Worm (Caenorhabditis elegans) whole organism, L1 larva: ENCODE results near the gene Y32F6B.9.
A peak's percentile ranks its signal among the peaks of the same experiment; 100 is the strongest.

ENCODE experiments used
- aha-1 ChIP-seq: fragments of 150-350 bp; optimal IDR thresholded peaks from 2 replicates; lab custom pipeline; 2014; ENCODE audit warnings: missing biosample characterization, missing genetic modification characterization
- aly-2 ChIP-seq: fragments of 150-350 bp; optimal IDR thresholded peaks from 2 replicates; lab custom pipeline; 2014; ENCODE audit warnings: missing biosample characterization, missing genetic modification characterization
- ama-1 ChIP-seq: fragments of 150-350 bp; optimal IDR thresholded peaks from 2 replicates; lab custom pipeline; 2014
- ceh-63 ChIP-seq: fragments of 200-800 bp; sonication (Bioruptor generic); optimal IDR thresholded peaks from 2 replicates; lab custom pipeline; 2018; ENCODE audit warnings: mild to moderate bottlenecking, missing genetic modification characterization, missing compliant biosample characterization
- ceh-88 ChIP-seq: fragments of 200-800 bp; sonication (Bioruptor generic); IDR thresholded peaks from 2 replicates; pipeline ENCODE4 v1.3.6; 2022; ENCODE audit warnings: missing genetic modification characterization, missing compliant biosample characterization
- efl-3 ChIP-seq: fragments of 200-800 bp; sonication (Bioruptor generic); optimal IDR thresholded peaks from 2 replicates; lab custom pipeline; 2018; ENCODE audit warnings: mild to moderate bottlenecking, missing genetic modification characterization, missing compliant biosample characterization
- elt-2 ChIP-seq: sonication (generic microtip); optimal IDR thresholded peaks from 2 replicates; lab custom pipeline; 2016; ENCODE audit warnings: missing genetic modification characterization, mild to moderate bottlenecking, inconsistent platforms, missing compliant biosample characterization, missing genetic modification reagents
- fkh-10 ChIP-seq: sonication (generic microtip); optimal IDR thresholded peaks from 2 replicates; lab custom pipeline; 2017; ENCODE audit warnings: missing biosample characterization, missing genetic modification reagents, missing genetic modification characterization
- fkh-4 ChIP-seq: sonication (generic microtip); optimal IDR thresholded peaks from 2 replicates; lab custom pipeline; 2016; ENCODE audit warnings: missing compliant biosample characterization, missing genetic modification characterization, borderline replicate concordance
- fkh-8 ChIP-seq: sonication (generic microtip); optimal IDR thresholded peaks from 2 replicates; lab custom pipeline; 2016; ENCODE audit warnings: mild to moderate bottlenecking, missing genetic modification characterization, missing compliant biosample characterization
- grh-1 ChIP-seq: fragments of 200-800 bp; sonication (Bioruptor generic); IDR thresholded peaks from 2 replicates; pipeline ENCODE4 v1.3.6; 2022; ENCODE audit warnings: missing genetic modification reagents, missing genetic modification characterization, missing compliant biosample characterization
- hpl-2 ChIP-seq: fragments of 150-350 bp; optimal IDR thresholded peaks from 2 replicates; lab custom pipeline; 2014; ENCODE audit warnings: missing biosample characterization, missing genetic modification reagents, missing genetic modification characterization
- jun-1 ChIP-seq: fragments of 150-350 bp; optimal IDR thresholded peaks from 2 replicates; lab custom pipeline; 2014; ENCODE audit warnings: missing biosample characterization, missing genetic modification reagents, missing genetic modification characterization
- lin-13 ChIP-seq: fragments of 150-350 bp; optimal IDR thresholded peaks from 2 replicates; lab custom pipeline; 2014; ENCODE audit warnings: missing biosample characterization, missing genetic modification reagents, missing genetic modification characterization
- lin-15B ChIP-seq: fragments of 150-350 bp; sonication (generic microtip); optimal IDR thresholded peaks from 3 replicates; lab custom pipeline; 2014; ENCODE audit warnings: missing biosample characterization, missing genetic modification characterization
- lin-39 ChIP-seq: fragments of 150-350 bp; optimal IDR thresholded peaks from 2 replicates; lab custom pipeline; 2014; ENCODE audit warnings: missing biosample characterization, missing genetic modification reagents, missing genetic modification characterization
- lir-3 ChIP-seq: sonication (generic microtip); optimal IDR thresholded peaks from 2 replicates; lab custom pipeline; 2016; ENCODE audit warnings: mild to moderate bottlenecking, missing genetic modification characterization, moderate library complexity, missing compliant biosample characterization; ENCODE audit not compliant: poor library complexity
- mab-9 ChIP-seq: fragments of 200-800 bp; sonication (Bioruptor generic); IDR thresholded peaks from 2 replicates; pipeline ENCODE4 v1.3.6; 2022; ENCODE audit warnings: missing genetic modification reagents, missing genetic modification characterization, missing compliant biosample characterization
- mep-1 ChIP-seq: fragments of 150-350 bp; optimal IDR thresholded peaks from 2 replicates; lab custom pipeline; 2014; ENCODE audit warnings: missing biosample characterization, missing genetic modification characterization
- nhr-20 ChIP-seq: sonication (generic microtip); optimal IDR thresholded peaks from 2 replicates; lab custom pipeline; 2016; ENCODE audit warnings: mild to moderate bottlenecking, missing genetic modification characterization, missing compliant biosample characterization
- nhr-28 ChIP-seq: fragments of 150-350 bp; optimal IDR thresholded peaks from 2 replicates; lab custom pipeline; 2014; ENCODE audit warnings: missing biosample characterization, missing genetic modification characterization
- nhr-76 ChIP-seq: sonication (generic microtip); optimal IDR thresholded peaks from 2 replicates; lab custom pipeline; 2017; ENCODE audit warnings: missing biosample characterization, missing genetic modification characterization
- nhr-77 ChIP-seq: fragments of 150-350 bp; optimal IDR thresholded peaks from 2 replicates; lab custom pipeline; 2014; ENCODE audit warnings: missing biosample characterization, missing genetic modification characterization
- nhr-84 ChIP-seq: sonication (generic microtip); optimal IDR thresholded peaks from 2 replicates; lab custom pipeline; 2017; ENCODE audit warnings: missing biosample characterization, missing genetic modification characterization
- nhr-90 ChIP-seq: sonication (generic microtip); optimal IDR thresholded peaks from 2 replicates; lab custom pipeline; 2016; ENCODE audit warnings: mild to moderate bottlenecking, missing genetic modification characterization, missing compliant biosample characterization; ENCODE audit not compliant: poor library complexity
- pag-3 ChIP-seq: sonication (generic microtip); optimal IDR thresholded peaks from 2 replicates; lab custom pipeline; 2017; ENCODE audit warnings: missing genetic modification characterization, mild to moderate bottlenecking, missing compliant biosample characterization, antibody characterized with exemption, borderline replicate concordance; ENCODE audit not compliant: insufficient read depth
- pax-3 ChIP-seq: fragments of 200-800 bp; sonication (Bioruptor generic); optimal IDR thresholded peaks from 2 replicates; lab custom pipeline; 2018; ENCODE audit warnings: mild to moderate bottlenecking, missing genetic modification characterization, moderate library complexity, missing compliant biosample characterization
- snpc-4 ChIP-seq: fragments of 150-350 bp; optimal IDR thresholded peaks from 2 replicates; lab custom pipeline; 2014; ENCODE audit warnings: missing biosample characterization, missing genetic modification characterization
- snu-23 ChIP-seq: sonication (generic microtip); optimal IDR thresholded peaks from 2 replicates; lab custom pipeline; 2016; ENCODE audit warnings: missing genetic modification characterization, missing compliant biosample characterization
- sox-4 ChIP-seq: sonication (generic microtip); optimal IDR thresholded peaks from 2 replicates; lab custom pipeline; 2016; ENCODE audit warnings: missing genetic modification characterization, missing compliant biosample characterization
- sptf-1 ChIP-seq: fragments of 150-350 bp; optimal IDR thresholded peaks from 2 replicates; lab custom pipeline; 2014; ENCODE audit warnings: missing biosample characterization, missing genetic modification characterization
- swsn-7 ChIP-seq: sonication (generic microtip); optimal IDR thresholded peaks from 2 replicates; lab custom pipeline; 2016; ENCODE audit warnings: missing genetic modification characterization, missing compliant biosample characterization
- tlp-1 ChIP-seq: fragments of 150-350 bp; optimal IDR thresholded peaks from 2 replicates; lab custom pipeline; 2014; ENCODE audit warnings: missing biosample characterization, missing genetic modification characterization
- unc-130 ChIP-seq: fragments of 150-350 bp; optimal IDR thresholded peaks from 2 replicates; lab custom pipeline; 2017; ENCODE audit warnings: missing biosample characterization, missing genetic modification characterization, inconsistent platforms
- unc-98 ChIP-seq: fragments of 200-800 bp; sonication (Bioruptor generic); IDR thresholded peaks from 2 replicates; pipeline ENCODE4 v1.3.6; 2022; ENCODE audit warnings: missing genetic modification characterization, missing compliant biosample characterization
- xbp-1 ChIP-seq: sonication (generic microtip); optimal IDR thresholded peaks from 2 replicates; lab custom pipeline; 2016; ENCODE audit warnings: missing genetic modification characterization, missing compliant biosample characterization
- zip-4 ChIP-seq: fragments of 200-800 bp; sonication (Bioruptor generic); optimal IDR thresholded peaks from 2 replicates; lab custom pipeline; 2018; ENCODE audit warnings: mild to moderate bottlenecking, missing genetic modification characterization, moderate library complexity, missing compliant biosample characterization
- ztf-11 ChIP-seq, 2 experiments: sonication (generic microtip); optimal IDR thresholded peaks; 2 replicates each; lab custom pipeline; 2016 to 2017; ENCODE audit warnings: missing genetic modification characterization in 2 of 2, missing biosample characterization in 1 of 2, missing compliant biosample characterization in 1 of 2
- ztf-4 ChIP-seq: fragments of 150-350 bp; optimal IDR thresholded peaks from 2 replicates; lab custom pipeline; 2014; ENCODE audit warnings: missing biosample characterization, missing genetic modification characterization

Gene Y32F6B.9

DNA sequence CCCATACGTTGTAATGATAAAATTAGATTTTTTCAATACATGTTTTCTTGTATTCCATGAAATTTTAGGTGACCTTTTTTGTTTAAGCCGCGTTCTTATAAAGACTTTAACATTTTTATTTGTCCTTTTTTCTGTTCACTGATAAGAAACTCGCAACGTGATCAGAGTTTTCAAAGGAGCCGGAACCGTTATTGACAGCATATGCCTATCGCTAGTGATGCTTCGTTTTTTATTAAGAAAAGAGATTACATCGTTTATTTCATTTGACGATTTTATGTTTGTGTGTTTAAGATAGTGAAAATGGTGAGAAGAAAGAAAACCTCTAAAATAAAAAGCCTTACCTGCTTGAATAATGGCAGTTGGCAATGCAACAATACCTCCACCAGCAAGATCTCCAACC is 45.9 kb upstream of the Y32F6B.9 start (continued):
- TF ChIP-seq aha-1 (tag; lab: Kevin White, UChicago) (no peak), swsn-7 (tag; lab: Kevin White, UChicago) (no peak), tlp-1 (tag; lab: Kevin White, UChicago) (no peak)

DNA sequence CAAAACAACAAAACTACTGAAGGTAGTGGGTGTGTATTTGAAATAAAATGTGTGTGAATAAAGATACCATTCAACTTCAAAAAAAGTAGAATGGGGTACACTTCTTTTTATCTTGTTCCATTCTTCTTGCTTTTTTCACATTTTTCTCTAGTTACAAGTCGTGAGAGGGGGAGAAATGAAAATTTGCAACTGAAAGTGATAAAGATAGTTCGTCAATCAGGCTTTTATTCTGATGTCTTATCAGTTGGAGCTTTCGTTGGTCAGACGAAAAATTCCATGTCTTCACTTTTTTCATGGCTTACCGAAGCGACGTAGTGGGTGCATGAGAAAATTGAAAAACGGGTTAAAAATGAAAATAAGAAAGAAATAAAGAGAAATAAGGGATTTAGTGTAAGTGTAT is 44.8 kb upstream of the Y32F6B.9 start, which contains the start of gene Y32F6A.4:
Gene Y32F6A.4 (minus strand): TSS at position 347 of the 400 bp plus-strand sequence.
- peak; percentile 51 for TF ChIP-seq elt-2 (tag; lab: Kevin White, UChicago)
- no peak for TF ChIP-seq ceh-63 (GFP tag; lab: Kevin White, UChicago)

DNA sequence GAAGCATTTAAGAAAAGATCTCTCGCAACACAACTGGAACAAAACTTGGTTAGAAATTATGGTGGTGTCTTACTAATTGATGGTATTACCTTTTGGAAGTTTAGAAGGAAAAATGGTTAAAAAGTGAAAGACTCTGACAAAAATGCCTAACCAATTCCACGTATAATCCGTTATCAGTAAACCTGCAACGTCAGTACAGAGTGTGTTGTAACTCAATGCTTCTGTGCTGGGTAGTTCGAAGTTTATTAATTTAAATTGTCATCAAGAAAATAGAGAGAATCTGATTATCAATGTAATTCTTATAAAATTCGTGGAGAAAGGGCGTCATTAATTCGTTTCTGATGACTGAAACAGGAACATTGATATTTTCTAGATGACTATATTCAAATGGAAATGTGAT is 43.3 kb upstream of the Y32F6B.9 start:
- TF ChIP-seq aly-2 (tag; lab: Kevin White, UChicago) (no peak), sox-4 (tag; lab: Kevin White, UChicago) (no peak), tlp-1 (tag; lab: Kevin White, UChicago) (no peak)

DNA sequence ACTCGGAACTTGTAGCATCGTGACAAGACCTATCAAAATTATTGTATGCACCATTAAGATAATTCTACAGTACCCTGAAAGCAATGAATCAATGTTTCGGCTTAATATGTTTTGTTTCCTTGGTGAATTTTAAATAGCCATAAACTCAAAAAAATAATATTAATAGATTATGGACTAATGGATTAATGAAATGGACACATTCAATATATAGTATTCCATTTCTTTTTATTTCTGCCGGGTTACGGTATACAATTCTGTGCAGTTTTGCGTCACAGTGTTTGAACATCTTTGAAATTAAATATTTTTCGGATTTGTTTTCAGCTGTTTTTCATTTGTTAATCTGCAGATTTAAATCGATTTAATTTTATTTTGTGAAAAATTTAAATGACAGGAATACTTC is 41.9 kb upstream of the Y32F6B.9 start, which contains the start of gene set-22:
Gene set-22 (plus strand): TSS at position 301 of the 400 bp plus-strand sequence.
- no peak for TF ChIP-seq mep-1 (tag; lab: Kevin White, UChicago)

DNA sequence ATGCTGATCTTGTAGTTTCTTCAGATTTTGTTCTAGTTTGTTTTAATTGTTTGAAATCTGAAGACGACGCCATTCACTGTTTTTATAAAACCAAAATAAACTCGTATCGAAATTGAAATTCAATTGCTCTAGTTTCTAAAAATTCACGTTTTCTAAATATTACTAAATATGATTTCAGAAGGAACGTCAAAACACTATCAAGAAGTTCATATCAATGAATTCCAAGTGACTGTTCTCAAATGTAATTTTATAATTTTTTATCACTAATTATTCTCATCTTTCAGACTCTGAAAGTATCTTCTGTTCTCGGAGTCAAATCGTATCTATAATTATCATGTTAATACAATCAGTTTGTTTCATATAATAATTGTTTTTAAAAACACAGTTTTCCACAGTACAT is 37.8 kb upstream of the Y32F6B.9 start, which contains the start of gene snf-10:
Gene snf-10 (minus strand): TSS at position 101 of the 400 bp plus-strand sequence.
- TF ChIP-seq lin-13 (GFP tag; lab: Kevin White, UChicago) (no peak), tlp-1 (tag; lab: Kevin White, UChicago) (no peak), lin-39 (tag; lab: Kevin White, UChicago) (no peak), pax-3 (no peak), mep-1 (tag; lab: Kevin White, UChicago) (no peak), pag-3 (tag; lab: Kevin White, UChicago) (no peak), sox-4 (tag; lab: Kevin White, UChicago) (no peak), snpc-4 (tag; lab: Kevin White, UChicago) (no peak)

DNA sequence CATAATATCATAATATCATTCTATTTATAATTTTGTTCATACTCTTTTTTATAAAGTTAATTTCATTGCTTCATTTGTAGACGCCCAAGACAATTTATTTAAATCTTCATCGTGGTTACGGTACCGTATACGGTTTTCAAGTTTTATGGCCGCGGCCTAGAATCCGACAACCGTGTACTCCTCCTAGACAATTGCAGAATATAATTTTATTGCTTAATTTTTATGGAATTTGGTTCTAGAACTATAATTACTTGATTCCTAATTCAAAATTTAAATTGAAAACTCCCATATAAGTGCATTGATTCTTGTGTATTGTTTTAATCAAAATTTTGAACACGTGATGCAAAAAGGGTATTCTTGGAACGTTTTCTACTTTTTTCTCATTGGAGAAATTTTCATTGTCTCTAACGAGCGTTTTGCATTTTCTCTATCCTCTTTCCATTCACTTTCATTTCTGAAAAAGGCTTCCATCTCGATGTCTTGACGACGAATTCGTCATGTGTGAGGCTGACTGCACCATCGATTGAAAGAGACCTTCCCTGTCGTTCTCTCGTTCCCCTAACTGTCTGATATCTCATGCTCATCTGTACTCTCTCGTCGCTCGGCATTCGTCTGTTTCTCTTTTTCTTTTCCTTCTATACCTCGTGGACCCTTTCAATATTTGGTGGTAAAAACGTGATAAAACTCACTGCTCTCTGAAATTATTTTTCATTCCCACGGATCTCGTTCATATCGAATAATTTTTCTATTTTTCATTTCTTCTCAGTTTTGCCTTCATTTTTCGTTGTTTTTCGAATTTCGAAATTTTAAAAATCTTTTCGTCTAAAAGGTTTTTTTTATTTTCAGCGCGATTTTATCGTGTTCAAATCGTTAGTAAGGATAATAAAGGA is 37.1 kb upstream of the Y32F6B.9 start, which contains the start of gene pap-1:
Gene pap-1 (plus strand): TSS at position 840 of the 890 bp plus-strand sequence.
- TF ChIP-seq pag-3 (tag; lab: Kevin White, UChicago) (no peak), fkh-8 (no peak), grh-1 (GFP tag; lab: Robert Waterston, UW) (no peak), hpl-2 (GFP tag; lab: Kevin White, UChicago) (no peak), ztf-11 (tag; optimal IDR thresholded peaks at IDR 0.05; lab: Kevin White, UChicago) (no peak), lir-3 (tag; lab: Kevin White, UChicago) (peak; percentile 71), fkh-4 (peak; percentile 45), xbp-1 (tag; lab: Kevin White, UChicago) (peak; percentile 26), unc-98 (GFP tag; lab: Robert Waterston, UW) (no peak), efl-3 (no peak), nhr-76 (no peak), mab-9 (GFP tag; lab: Robert Waterston, UW) (no peak), zip-4 (GFP tag; lab: Kevin White, UChicago) (no peak), nhr-84 (tag; lab: Kevin White, UChicago) (no peak), nhr-90 (tag; lab: Kevin White, UChicago) (no peak), sptf-1 (tag; lab: Kevin White, UChicago) (no peak), fkh-10 (GFP tag; lab: Kevin White, UChicago) (no peak), jun-1 (no peak), ama-1 (no peak), ztf-4 (tag; lab: Kevin White, UChicago) (no peak), ceh-88 (GFP tag; lab: Robert Waterston, UW) (no peak), pax-3 (peak; percentile 26), unc-130 (tag; lab: Kevin White, UChicago) (no peak), nhr-28 (tag; lab: Kevin White, UChicago) (no peak), lin-15B (tag; lab: Kevin White, UChicago) (no peak), swsn-7 (tag; lab: Kevin White, UChicago) (peak; percentile 26), snu-23 (GFP tag; lab: Kevin White, UChicago) (no peak), tlp-1 (tag; lab: Kevin White, UChicago) (no peak), nhr-20 (tag; lab: Kevin White, UChicago) (no peak), nhr-77 (no peak)
